Fruit fly (Drosophila melanogaster) whole organism, embryonic: ENCODE results near the gene Fign.
A peak's percentile ranks its signal among the peaks of the same experiment; 100 is the strongest.

Experiments
- Aef1 ChIP-seq: fragments of 200-800 bp; sonication (Bioruptor generic); IDR thresholded peaks from 3 replicates; pipeline ENCODE4 v1.3.6; 2022; ENCODE audit warnings: missing biosample characterization, missing genetic modification characterization
- Atf6 ChIP-seq: fragments of 200-800 bp; sonication (Bioruptor generic); IDR thresholded peaks from 2 replicates; pipeline ENCODE4 v1.3.6; 2022; ENCODE audit warnings: missing biosample characterization, missing genetic modification characterization
- Blimp-1 ChIP-seq: fragments of 200-800 bp; sonication (Bioruptor generic); optimal IDR thresholded peaks from 3 replicates; lab custom pipeline; 2018; ENCODE audit warnings: missing biosample characterization, missing genetic modification characterization, mild to moderate bottlenecking, moderate library complexity, missing genetic modification reagents
- Bteb2 ChIP-seq: fragments of 200-800 bp; sonication (Bioruptor generic); optimal IDR thresholded peaks from 2 replicates; lab custom pipeline; 2016; ENCODE audit warnings: missing biosample characterization, missing genetic modification characterization
- CG11093 ChIP-seq: fragments of 200-800 bp; sonication (Bioruptor generic); IDR thresholded peaks from 3 replicates; pipeline ENCODE4 v1.3.6; 2022; ENCODE audit warnings: missing biosample characterization, missing genetic modification characterization
- CG12071 ChIP-seq: fragments of 200-800 bp; sonication (Bioruptor generic); optimal IDR thresholded peaks from 3 replicates; lab custom pipeline; 2018; ENCODE audit warnings: missing biosample characterization, mild to moderate bottlenecking, missing genetic modification characterization
- CG12769 ChIP-seq: fragments of 200-800 bp; sonication (Bioruptor generic); optimal IDR thresholded peaks from 2 replicates; lab custom pipeline; 2019; ENCODE audit warnings: missing biosample characterization, mild to moderate bottlenecking, missing genetic modification characterization, moderate library complexity
- CG13123 ChIP-seq: fragments of 200-800 bp; sonication (Bioruptor generic); optimal IDR thresholded peaks from 2 replicates; lab custom pipeline; 2016; ENCODE audit warnings: missing biosample characterization, missing genetic modification characterization
- CG14965 ChIP-seq: fragments of 200-800 bp; sonication (Bioruptor generic); optimal IDR thresholded peaks from 2 replicates; lab custom pipeline; 2016; ENCODE audit warnings: missing biosample characterization, missing genetic modification characterization, borderline replicate concordance
- CG17328 ChIP-seq: fragments of 200-800 bp; sonication (Bioruptor generic); IDR thresholded peaks from 2 replicates; pipeline ENCODE4 v1.3.6; 2022; ENCODE audit warnings: missing biosample characterization, missing genetic modification characterization
- CG2116 ChIP-seq: fragments of 200-800 bp; sonication (Bioruptor generic); optimal IDR thresholded peaks from 3 replicates; lab custom pipeline; 2018; ENCODE audit warnings: missing biosample characterization, mild to moderate bottlenecking, missing genetic modification characterization
- CG30403 ChIP-seq: fragments of 200-800 bp; sonication (Bioruptor generic); optimal IDR thresholded peaks from 3 replicates; lab custom pipeline; 2016; ENCODE audit warnings: missing biosample characterization, missing genetic modification characterization
- CG31441 ChIP-seq: fragments of 200-800 bp; sonication (Bioruptor generic); IDR thresholded peaks from 2 replicates; pipeline ENCODE4 v1.3.6; 2022; ENCODE audit warnings: missing biosample characterization, missing genetic modification characterization
- CG32767 ChIP-seq: fragments of 200-800 bp; sonication (Bioruptor generic); IDR thresholded peaks from 2 replicates; pipeline ENCODE4 v1.3.6; 2022; ENCODE audit warnings: missing biosample characterization, missing genetic modification characterization
- CG34422 ChIP-seq: fragments of 200-800 bp; sonication (Bioruptor generic); IDR thresholded peaks from 3 replicates; pipeline ENCODE4 v1.3.6; 2022; ENCODE audit warnings: missing biosample characterization, missing genetic modification characterization
- CG4360 ChIP-seq: fragments of 200-800 bp; sonication (Bioruptor generic); IDR thresholded peaks from 2 replicates; pipeline ENCODE4 v1.3.6; 2022; ENCODE audit warnings: missing biosample characterization, missing genetic modification characterization
- CG6272 ChIP-seq: fragments of 200-800 bp; sonication (Bioruptor generic); IDR thresholded peaks from 2 replicates; pipeline ENCODE4 v1.3.6; 2022; ENCODE audit warnings: missing biosample characterization, missing genetic modification characterization
- CG6683 ChIP-seq: fragments of 200-800 bp; sonication (Bioruptor generic); optimal IDR thresholded peaks from 2 replicates; lab custom pipeline; 2017; ENCODE audit warnings: missing biosample characterization, mild to moderate bottlenecking, missing genetic modification characterization, missing genetic modification reagents
- CG6791 ChIP-seq: fragments of 200-800 bp; sonication (Bioruptor generic); IDR thresholded peaks from 3 replicates; pipeline ENCODE4 v1.3.6; 2022; ENCODE audit warnings: missing biosample characterization, missing genetic modification characterization; ENCODE audit not compliant: partially characterized antibody
- CG7745 ChIP-seq: fragments of 200-800 bp; sonication (Bioruptor generic); optimal IDR thresholded peaks from 2 replicates; lab custom pipeline; 2018; ENCODE audit warnings: missing biosample characterization, mild to moderate bottlenecking, missing genetic modification characterization, moderate library complexity
- CoRest ChIP-seq: fragments of 200-800 bp; sonication (Bioruptor generic); optimal IDR thresholded peaks from 3 replicates; lab custom pipeline; 2018; ENCODE audit warnings: missing biosample characterization, mild to moderate bottlenecking, missing genetic modification characterization, moderate library complexity
- D19A ChIP-seq: fragments of 200-800 bp; optimal IDR thresholded peaks from 3 replicates; lab custom pipeline; 2019; ENCODE audit warnings: missing biosample characterization, mild to moderate bottlenecking, missing genetic modification characterization, moderate library complexity
- Deaf1 ChIP-seq: fragments of 200-800 bp; optimal IDR thresholded peaks from 3 replicates; lab custom pipeline; 2019; ENCODE audit warnings: missing biosample characterization, mild to moderate bottlenecking, missing genetic modification characterization, moderate library complexity
- Doc3 ChIP-seq: fragments of 200-800 bp; sonication (Bioruptor generic); IDR thresholded peaks from 3 replicates; pipeline ENCODE4 v1.3.6; 2022; ENCODE audit warnings: missing biosample characterization, missing genetic modification characterization; ENCODE audit not compliant: partially characterized antibody
- HLH3B ChIP-seq: fragments of 200-800 bp; sonication (Bioruptor generic); IDR thresholded peaks from 2 replicates; pipeline ENCODE4 v1.3.6; 2022; ENCODE audit warnings: missing biosample characterization, missing genetic modification characterization
- HLHmδ ChIP-seq: fragments of 200-800 bp; sonication (Bioruptor generic); optimal IDR thresholded peaks from 2 replicates; lab custom pipeline; 2018; ENCODE audit warnings: missing biosample characterization, mild to moderate bottlenecking, missing genetic modification characterization, moderate library complexity
- MESR4 ChIP-seq: fragments of 200-800 bp; sonication (Bioruptor generic); optimal IDR thresholded peaks from 2 replicates; lab custom pipeline; 2018; ENCODE audit warnings: missing biosample characterization, mild to moderate bottlenecking, missing genetic modification characterization, moderate library complexity
- Nf-YA ChIP-seq: fragments of 200-800 bp; sonication (Bioruptor generic); IDR thresholded peaks from 2 replicates; pipeline ENCODE4 v1.3.6; 2022; ENCODE audit warnings: missing biosample characterization, missing genetic modification characterization
- Vsx1 ChIP-seq: fragments of 200-800 bp; sonication (Bioruptor generic); optimal IDR thresholded peaks from 2 replicates; lab custom pipeline; 2017; ENCODE audit warnings: missing biosample characterization, mild to moderate bottlenecking, missing genetic modification characterization, missing genetic modification reagents
- abd-A ChIP-seq: fragments of 200-800 bp; sonication (Bioruptor generic); optimal IDR thresholded peaks from 3 replicates; lab custom pipeline; 2019; ENCODE audit warnings: missing biosample characterization, mild to moderate bottlenecking, missing genetic modification characterization, moderate library complexity
- bab2 ChIP-seq: fragments of 200-800 bp; sonication (Bioruptor generic); optimal IDR thresholded peaks from 2 replicates; lab custom pipeline; 2016; ENCODE audit warnings: missing biosample characterization, missing genetic modification characterization
- bbx ChIP-seq: fragments of 200-800 bp; sonication (Bioruptor generic); IDR thresholded peaks from 2 replicates; pipeline ENCODE4 v1.3.6; 2022; ENCODE audit warnings: missing biosample characterization, missing genetic modification characterization; ENCODE audit not compliant: partially characterized antibody
- br ChIP-seq: fragments of >200 bp; optimal IDR thresholded peaks from 2 replicates; lab custom pipeline; 2017
- btn ChIP-seq: fragments of 200-800 bp; sonication (Bioruptor generic); optimal IDR thresholded peaks from 2 replicates; lab custom pipeline; 2016; ENCODE audit warnings: missing biosample characterization, missing genetic modification characterization
- chinmo ChIP-seq: fragments of 200-800 bp; sonication (Bioruptor generic); IDR thresholded peaks from 4 replicates; pipeline ENCODE4 v1.3.6; 2022; ENCODE audit warnings: missing biosample characterization, missing genetic modification characterization; ENCODE audit not compliant: partially characterized antibody
- crol ChIP-seq: fragments of 200-800 bp; sonication (Bioruptor generic); IDR thresholded peaks from 2 replicates; pipeline ENCODE4 v1.3.6; 2022; ENCODE audit warnings: missing biosample characterization, missing genetic modification characterization
- dysf ChIP-seq: fragments of 200-800 bp; sonication (Bioruptor generic); IDR thresholded peaks from 3 replicates; pipeline ENCODE4 v1.3.6; 2022; ENCODE audit warnings: missing biosample characterization, missing genetic modification characterization
- gce ChIP-seq: fragments of 200-800 bp; sonication (Bioruptor generic); IDR thresholded peaks from 3 replicates; pipeline ENCODE4 v1.3.6; 2022; ENCODE audit warnings: missing biosample characterization, missing genetic modification characterization
- ham ChIP-seq: fragments of 200-800 bp; sonication (Bioruptor generic); IDR thresholded peaks from 2 replicates; pipeline ENCODE4 v1.3.6; 2022; ENCODE audit warnings: missing biosample characterization, missing genetic modification characterization
- klu ChIP-seq: fragments of 200-800 bp; sonication (Bioruptor generic); IDR thresholded peaks from 2 replicates; pipeline ENCODE4 v1.3.6; 2022; ENCODE audit warnings: missing biosample characterization, missing genetic modification characterization
- lov ChIP-seq, 2 experiments: fragments of 200-800 bp in 1 of 2; fragments of >200 bp in 1 of 2; sonication (Bioruptor generic) in 1 of 2; IDR thresholded peaks in 1 of 2; optimal IDR thresholded peaks in 1 of 2; 2 replicates in 1 of 2; 3 replicates in 1 of 2; pipeline versions ENCODE4 v1.3.6 to Lab custom; 2017 to 2022; ENCODE audit warnings: missing biosample characterization in 1 of 2, missing genetic modification characterization in 1 of 2
- ranshi ChIP-seq: fragments of 200-800 bp; sonication (Bioruptor generic); IDR thresholded peaks from 2 replicates; pipeline ENCODE4 v1.3.6; 2022; ENCODE audit warnings: missing biosample characterization, missing genetic modification characterization
- sob ChIP-seq: fragments of 200-800 bp; sonication (Bioruptor generic); IDR thresholded peaks from 2 replicates; pipeline ENCODE4 v1.3.6; 2022; ENCODE audit warnings: missing biosample characterization, missing genetic modification characterization
- tgo ChIP-seq: fragments of 200-800 bp; sonication (Bioruptor generic); IDR thresholded peaks from 3 replicates; pipeline ENCODE4 v1.3.6; 2022; ENCODE audit warnings: missing biosample characterization, missing genetic modification characterization
- tin ChIP-seq: fragments of 200-800 bp; sonication (Bioruptor generic); optimal IDR thresholded peaks from 3 replicates; lab custom pipeline; 2016; ENCODE audit warnings: missing biosample characterization, missing genetic modification characterization
- usp ChIP-seq: fragments of >200 bp; optimal IDR thresholded peaks from 2 replicates; lab custom pipeline; 2017; ENCODE audit warnings: missing biosample characterization, missing genetic modification characterization
- vvl ChIP-seq: fragments of 200-800 bp; sonication (Bioruptor generic); IDR thresholded peaks from 2 replicates; pipeline ENCODE4 v1.3.6; 2022; ENCODE audit warnings: missing biosample characterization, missing genetic modification characterization
- wdn ChIP-seq: fragments of 200-800 bp; sonication (Bioruptor generic); IDR thresholded peaks from 2 replicates; pipeline ENCODE4 v1.3.6; 2022; ENCODE audit warnings: missing biosample characterization, missing genetic modification characterization
- wor ChIP-seq: fragments of 200-800 bp; sonication (Bioruptor generic); IDR thresholded peaks from 2 replicates; pipeline ENCODE4 v1.3.6; 2022; ENCODE audit warnings: missing biosample characterization, missing genetic modification characterization

The Fign gene

dm6 chr2L:3339420-3339819 is 19.7 kb upstream of the Fign start (continued):
- TF ChIP-seq klu (GFP tag; lab: Robert Waterston, UW) (peak; percentile 17; the same call in 1 of the 2 replicates), gce (GFP tag; lab: Robert Waterston, UW) (peak; percentile 43; the same call in 1 of the 3 replicates), HLHmδ (GFP tag; lab: Kevin White, UChicago) (peak; percentile 83), sob (GFP tag; lab: Robert Waterston, UW) (0 out of 2 replicates have a peak, but pooled peaks have one; percentile 40), vvl (GFP tag; lab: Robert Waterston, UW) (peak; percentile 91), CG31441 (no peak), crol (GFP tag; lab: Robert Waterston, UW) (peak; percentile 97), chinmo (GFP tag; lab: Robert Waterston, UW) (0 out of 4 replicates have a peak, but pooled peaks have one; percentile 5), CG32767 (GFP tag; lab: Robert Waterston, UW) (peak; percentile 50), Deaf1 (tag; lab: Kevin White, UChicago) (peak; percentile 31), CG12769 (tag; lab: Kevin White, UChicago) (peak; percentile 3), CG7745 (tag; lab: Kevin White, UChicago) (peak; percentile 6), Vsx1 (no peak), CoRest (no peak), lov (optimal IDR thresholded peaks at IDR 0.05; lab: Kevin White, UChicago) (no peak), lov (GFP tag; IDR thresholded peaks at IDR 0.05; lab: Robert Waterston, UW) (0 out of 3 replicates have a peak, but pooled peaks have one; percentile 13), abd-A (tag; lab: Kevin White, UChicago) (peak; percentile 67), Aef1 (GFP tag; lab: Robert Waterston, UW) (peak; percentile 38; the same call in 2 of the 3 replicates), CG6791 (GFP tag; lab: Robert Waterston, UW) (peak; percentile 42; the same call in 1 of the 3 replicates), CG6272 (0 out of 2 replicates have a peak, but pooled peaks have one; percentile 10), Blimp-1 (GFP tag; lab: Kevin White, UChicago) (peak; percentile 18), bbx (GFP tag; lab: Robert Waterston, UW) (peak; percentile 28; the same call in 1 of the 2 replicates), CG6683 (GFP tag; lab: Kevin White, UChicago) (no peak), tgo (GFP tag; lab: Robert Waterston, UW) (0 out of 3 replicates have a peak, but pooled peaks have one; percentile 22)

- TF ChIP-seq CG30403 (GFP tag; lab: Kevin White, UChicago) (peak; percentile 84), Atf6 (no peak), Nf-YA (peak; percentile 65), dysf (GFP tag; lab: Robert Waterston, UW) (peak; percentile 72), wor (GFP tag; lab: Robert Waterston, UW) (peak; percentile 70), tin (GFP tag; lab: Kevin White, UChicago) (peak; percentile 85), ranshi (GFP tag; lab: Robert Waterston, UW) (peak; percentile 68; the same call in 1 of the 2 replicates), wdn (peak; percentile 30; the same call in 1 of the 2 replicates), HLH3B (GFP tag; lab: Robert Waterston, UW) (peak; percentile 80), CG34422 (GFP tag; lab: Robert Waterston, UW) (peak; percentile 82; the same call in 2 of the 3 replicates), CG11093 (GFP tag; lab: Robert Waterston, UW) (peak; percentile 83), Bteb2 (GFP tag; lab: Kevin White, UChicago) (peak; percentile 15), CG4360 (peak; percentile 54; the same call in 1 of the 2 replicates), CG2116 (GFP tag; lab: Kevin White, UChicago) (peak; percentile 5), CG12071 (GFP tag; lab: Kevin White, UChicago) (peak; percentile 38), usp (GFP tag; lab: Kevin White, UChicago) (no peak), Doc3 (GFP tag; lab: Robert Waterston, UW) (no peak), CG17328 (GFP tag; lab: Robert Waterston, UW) (peak; percentile 91), bab2 (GFP tag; lab: Kevin White, UChicago) (peak; percentile 74), CG13123 (GFP tag; lab: Kevin White, UChicago) (peak; percentile 39), btn (GFP tag; lab: Kevin White, UChicago) (peak; percentile 76), D19A (tag; lab: Kevin White, UChicago) (peak; percentile 73), MESR4 (GFP tag; lab: Kevin White, UChicago) (peak; percentile 2), br (lab: Kevin White, UChicago) (no peak), ham (GFP tag; lab: Robert Waterston, UW) (no peak), CG14965 (GFP tag; lab: Kevin White, UChicago) (peak; percentile 7)
These were observed 19.0 kb upstream of the Fign start for dm6 chr2L:3338566-3339215.
